Worm (Caenorhabditis elegans) whole organism, young adult: ENCODE data around the gene igcm-1.

ENCODE experiments used
- B0261.1 ChIP-seq: sonication (generic microtip); optimal IDR thresholded peaks from 2 replicates; lab custom pipeline; 2016; ENCODE audit warnings: mild to moderate bottlenecking, missing genetic modification characterization, moderate library complexity, missing compliant biosample characterization
- C06A6.2 ChIP-seq: fragments of 200-800 bp; sonication (Bioruptor generic); conservative IDR thresholded peaks from 2 replicates; pipeline ENCODE4 v1.3.6; 2022; ENCODE audit warnings: missing genetic modification characterization, missing compliant biosample characterization
- C17E4.6 ChIP-seq: fragments of 200-800 bp; sonication (Bioruptor generic); IDR thresholded peaks from 2 replicates; pipeline ENCODE4 v1.3.6; 2022; ENCODE audit warnings: missing genetic modification reagents, missing genetic modification characterization, missing compliant biosample characterization
- F23B12.7 ChIP-seq: sonication (generic microtip); optimal IDR thresholded peaks from 2 replicates; lab custom pipeline; 2017; ENCODE audit warnings: missing genetic modification characterization, mild to moderate bottlenecking, missing compliant biosample characterization, antibody characterized with exemption, moderate library complexity; ENCODE audit not compliant: insufficient read depth
- F37B4.10 ChIP-seq: fragments of 200-800 bp; sonication (Bioruptor generic); IDR thresholded peaks from 2 replicates; pipeline ENCODE4 v1.3.6; 2022; ENCODE audit warnings: missing genetic modification characterization, missing compliant biosample characterization
- F39B2.1 ChIP-seq: fragments of 200-800 bp; sonication (Bioruptor generic); IDR thresholded peaks from 2 replicates; pipeline ENCODE4 v1.3.6; 2022; ENCODE audit warnings: missing genetic modification reagents, missing genetic modification characterization, missing compliant biosample characterization
- F52B5.7 ChIP-seq: sonication (generic microtip); optimal IDR thresholded peaks from 2 replicates; lab custom pipeline; 2016; ENCODE audit warnings: mild to moderate bottlenecking, missing genetic modification characterization, missing compliant biosample characterization
- K12H6.12 ChIP-seq: fragments of 200-800 bp; sonication (Bioruptor generic); optimal IDR thresholded peaks from 2 replicates; lab custom pipeline; 2018; ENCODE audit warnings: mild to moderate bottlenecking, missing genetic modification characterization, missing compliant biosample characterization
- T07F8.4 ChIP-seq: sonication (generic microtip); optimal IDR thresholded peaks from 2 replicates; lab custom pipeline; 2016; ENCODE audit warnings: mild to moderate bottlenecking, missing genetic modification characterization, moderate library complexity, missing compliant biosample characterization
- T26A5.8 ChIP-seq: sonication (generic microtip); optimal IDR thresholded peaks from 2 replicates; lab custom pipeline; 2016; ENCODE audit warnings: missing genetic modification characterization, missing compliant biosample characterization
- Y79H2A.3 ChIP-seq: fragments of 200-800 bp; sonication (Bioruptor generic); conservative IDR thresholded peaks from 2 replicates; pipeline ENCODE4 v1.3.6; 2022; ENCODE audit warnings: missing genetic modification reagents, missing genetic modification characterization, missing compliant biosample characterization
- Y95B8A.8 ChIP-seq: fragments of 200-800 bp; sonication (Bioruptor generic); IDR thresholded peaks from 2 replicates; pipeline ENCODE4 v1.3.6; 2022; ENCODE audit warnings: missing genetic modification reagents, missing genetic modification characterization, missing compliant biosample characterization
- attf-3 ChIP-seq: fragments of 200-800 bp; sonication (Bioruptor generic); conservative IDR thresholded peaks from 2 replicates; pipeline ENCODE4 v1.3.6; 2022; ENCODE audit warnings: missing genetic modification reagents, missing genetic modification characterization, missing compliant biosample characterization
- ccch-3 ChIP-seq: fragments of 200-800 bp; sonication (Bioruptor generic); optimal IDR thresholded peaks from 2 replicates; lab custom pipeline; 2018; ENCODE audit warnings: mild to moderate bottlenecking, missing genetic modification characterization, missing compliant biosample characterization
- cebp-2 ChIP-seq: fragments of 200-800 bp; sonication (Bioruptor generic); IDR thresholded peaks from 2 replicates; pipeline ENCODE4 v1.3.6; 2022; ENCODE audit warnings: missing genetic modification characterization, missing compliant biosample characterization
- ceh-27 ChIP-seq: fragments of 200-800 bp; sonication (Bioruptor generic); optimal IDR thresholded peaks from 2 replicates; lab custom pipeline; 2018; ENCODE audit warnings: mild to moderate bottlenecking, missing genetic modification characterization, moderate library complexity, missing compliant biosample characterization
- ceh-91 ChIP-seq: fragments of 200-800 bp; sonication (Bioruptor generic); IDR thresholded peaks from 2 replicates; pipeline ENCODE4 v1.3.6; 2022; ENCODE audit warnings: missing genetic modification reagents, missing genetic modification characterization, missing compliant biosample characterization
- dpl-1 ChIP-seq: fragments of 150-350 bp; optimal IDR thresholded peaks from 2 replicates; lab custom pipeline; 2014; ENCODE audit warnings: missing biosample characterization, missing genetic modification reagents, missing genetic modification characterization
- egrh-3 ChIP-seq: fragments of 200-800 bp; sonication (Bioruptor generic); IDR thresholded peaks from 2 replicates; pipeline ENCODE4 v1.3.6; 2022; ENCODE audit warnings: missing genetic modification reagents, missing genetic modification characterization, missing compliant biosample characterization
- gei-17 ChIP-seq: fragments of 200-800 bp; sonication (Bioruptor generic); optimal IDR thresholded peaks from 2 replicates; lab custom pipeline; 2018; ENCODE audit warnings: mild to moderate bottlenecking, missing genetic modification characterization, missing compliant biosample characterization
- hrde-1 ChIP-seq: sonication (generic microtip); optimal IDR thresholded peaks from 2 replicates; lab custom pipeline; 2016; ENCODE audit warnings: missing genetic modification characterization, mild to moderate bottlenecking, missing compliant biosample characterization, moderate library complexity, missing genotype, missing genetic modification reagents, borderline replicate concordance
- let-607 ChIP-seq, 2 experiments: fragments of 200-800 bp in 1 of 2; sonication (Bioruptor generic) in 1 of 2; sonication (generic microtip) in 1 of 2; optimal IDR thresholded peaks; 2 replicates each; lab custom pipeline; 2016 to 2018; ENCODE audit warnings: mild to moderate bottlenecking in 2 of 2, missing compliant biosample characterization in 2 of 2, missing genetic modification characterization in 2 of 2, moderate library complexity in 2 of 2, missing genotype in 1 of 2
- lin-26 ChIP-seq: fragments of 200-800 bp; sonication (Bioruptor generic); IDR thresholded peaks from 2 replicates; pipeline ENCODE4 v1.3.6; 2022; ENCODE audit warnings: missing genetic modification reagents, missing genetic modification characterization, missing compliant biosample characterization
- lin-35 ChIP-seq, 3 experiments: fragments of 150-350 bp in 2 of 3; sonication (generic microtip) in 1 of 3; optimal IDR thresholded peaks; 2 replicates each; lab custom pipeline; 2014 to 2018; ENCODE audit warnings: missing biosample characterization in 3 of 3, missing genetic modification characterization in 3 of 3, missing genetic modification reagents in 3 of 3
- lin-54 ChIP-seq: fragments of 200-800 bp; sonication (Bioruptor generic); optimal IDR thresholded peaks from 2 replicates; lab custom pipeline; 2018; ENCODE audit warnings: mild to moderate bottlenecking, missing genetic modification characterization, missing compliant biosample characterization
- madf-3 ChIP-seq: fragments of 200-800 bp; sonication (Bioruptor generic); IDR thresholded peaks from 2 replicates; pipeline ENCODE4 v1.3.6; 2022; ENCODE audit warnings: missing genetic modification reagents, missing genetic modification characterization, missing compliant biosample characterization
- mel-28 ChIP-seq: sonication (generic microtip); optimal IDR thresholded peaks from 2 replicates; lab custom pipeline; 2016; ENCODE audit warnings: borderline replicate concordance, mild to moderate bottlenecking, missing genetic modification characterization, missing compliant biosample characterization
- mxl-1 ChIP-seq: sonication (generic microtip); optimal IDR thresholded peaks from 2 replicates; lab custom pipeline; 2016; ENCODE audit warnings: missing genetic modification characterization, missing compliant biosample characterization
- nfya-1 ChIP-seq: sonication (generic microtip); optimal IDR thresholded peaks from 2 replicates; lab custom pipeline; 2017; ENCODE audit warnings: antibody characterized with exemption, missing compliant biosample characterization, missing genetic modification characterization, borderline replicate concordance; ENCODE audit not compliant: insufficient read depth
- nfya-2 ChIP-seq: fragments of 200-800 bp; sonication (Bioruptor generic); IDR thresholded peaks from 2 replicates; pipeline ENCODE4 v1.3.6; 2022; ENCODE audit warnings: missing genetic modification reagents, missing genetic modification characterization, missing compliant biosample characterization
- pbrm-1 ChIP-seq: fragments of 200-800 bp; sonication (Bioruptor generic); IDR thresholded peaks from 2 replicates; pipeline ENCODE4 v1.3.6; 2022; ENCODE audit warnings: missing genetic modification reagents, missing genetic modification characterization, missing compliant biosample characterization
- pha-4 ChIP-seq: fragments of 150-350 bp; sonication (generic microtip); optimal IDR thresholded peaks from 2 replicates; lab custom pipeline; 2014; ENCODE audit warnings: missing biosample characterization, missing genetic modification reagents, missing genetic modification characterization
- rcor-1 ChIP-seq: fragments of 200-800 bp; sonication (Bioruptor generic); IDR thresholded peaks from 2 replicates; pipeline ENCODE4 v1.3.6; 2022; ENCODE audit warnings: missing genetic modification reagents, missing genetic modification characterization, missing compliant biosample characterization
- repo-1 ChIP-seq: sonication (generic microtip); optimal IDR thresholded peaks from 2 replicates; lab custom pipeline; 2017; ENCODE audit warnings: mild to moderate bottlenecking, missing genetic modification characterization, missing compliant biosample characterization
- rpc-1 ChIP-seq, 2 experiments: fragments of 150-350 bp in 1 of 2; sonication (generic microtip) in 1 of 2; optimal IDR thresholded peaks; 2 replicates each; lab custom pipeline; 2014 to 2018; ENCODE audit warnings: missing biosample characterization in 1 of 2, missing genetic modification characterization in 1 of 2, missing genetic modification reagents in 1 of 2, missing genotype in 1 of 2
- sdz-38 ChIP-seq: sonication (generic microtip); optimal IDR thresholded peaks from 2 replicates; lab custom pipeline; 2016; ENCODE audit warnings: missing genotype, missing genetic modification characterization, missing compliant biosample characterization
- snpc-1.3 ChIP-seq: sonication (generic microtip); optimal IDR thresholded peaks from 2 replicates; lab custom pipeline; 2017; ENCODE audit warnings: missing genetic modification characterization, mild to moderate bottlenecking, missing compliant biosample characterization, antibody characterized with exemption, moderate library complexity, missing genotype, missing genetic modification reagents; ENCODE audit not compliant: insufficient read depth
- snpc-3.4 ChIP-seq: sonication (generic microtip); optimal IDR thresholded peaks from 2 replicates; lab custom pipeline; 2017; ENCODE audit warnings: missing genetic modification characterization, mild to moderate bottlenecking, missing compliant biosample characterization, antibody characterized with exemption, moderate library complexity, missing genotype, missing genetic modification reagents
- snpc-4 ChIP-seq, 5 experiments: fragments of 150-350 bp in 1 of 5; sonication (generic microtip) in 4 of 5; optimal IDR thresholded peaks; 2 replicates each; lab custom pipeline; 2014 to 2018; ENCODE audit warnings: missing genetic modification characterization in 5 of 5, missing biosample characterization in 3 of 5, antibody characterized with exemption in 2 of 5, mild to moderate bottlenecking in 2 of 5, missing compliant biosample characterization in 2 of 5, missing genotype in 2 of 5, moderate library complexity in 2 of 5, missing genetic modification reagents in 1 of 5
- somi-1 ChIP-seq: fragments of 200-800 bp; sonication (Bioruptor generic); optimal IDR thresholded peaks from 2 replicates; lab custom pipeline; 2018; ENCODE audit warnings: mild to moderate bottlenecking, missing genetic modification characterization, missing compliant biosample characterization
- unc-62 ChIP-seq: fragments of 150-350 bp; optimal IDR thresholded peaks from 2 replicates; lab custom pipeline; 2014; ENCODE audit warnings: missing biosample characterization, missing genetic modification reagents, missing genetic modification characterization
- zfh-2 ChIP-seq: fragments of 200-800 bp; sonication (Bioruptor generic); conservative IDR thresholded peaks from 2 replicates; pipeline ENCODE4 v1.3.6; 2022; ENCODE audit warnings: missing genetic modification reagents, missing genetic modification characterization, missing compliant biosample characterization
- ztf-25 ChIP-seq: fragments of 200-800 bp; sonication (Bioruptor generic); IDR thresholded peaks from 2 replicates; pipeline ENCODE4 v1.3.6; 2022; ENCODE audit warnings: missing genetic modification reagents, missing genetic modification characterization, missing compliant biosample characterization

igcm-1 gene

ce11 chrX:845443-845842 lies 5.9 kb downstream of the igcm-1 start:
- TF ChIP-seq nfya-1 (no peak), ceh-91 (GFP tag; lab: Robert Waterston, UW) (no peak), gei-17 (GFP tag; lab: Kevin White, UChicago) (no peak), snpc-3.4 (tag; lab: Kevin White, UChicago) (no peak), somi-1 (GFP tag; lab: Kevin White, UChicago) (no peak), snpc-4 (GFP tag; optimal IDR thresholded peaks at IDR 0.05; lab: Kevin White, UChicago) (no peak), snpc-4 (tag; optimal IDR thresholded peaks at IDR 0.05; lab: Kevin White, UChicago) (no peak)

- TF ChIP-seq repo-1 (tag; lab: Kevin White, UChicago) (no peak), rcor-1 (GFP tag; lab: Robert Waterston, UW) (peak; percentile 16; the same call in 1 of the 2 replicates), nfya-2 (GFP tag; lab: Robert Waterston, UW) (no peak), zfh-2 (GFP tag; lab: Robert Waterston, UW) (peak; percentile 94), egrh-3 (GFP tag; lab: Robert Waterston, UW) (peak; percentile 14; the same call in 1 of the 2 replicates), madf-3 (GFP tag; lab: Robert Waterston, UW) (0 out of 2 replicates have a peak, but pooled peaks have one; percentile 42)
These were observed 6.7 kb downstream of the igcm-1 start for ce11 chrX:844649-845048.

ce11 chrX:841393-841792 lies 9.9 kb downstream of the igcm-1 start, which contains the start of gene F39H12.3:
Gene F39H12.3, minus strand, starts transcription at chrX:841493.
- TF ChIP-seq egrh-3 (GFP tag; lab: Robert Waterston, UW) (no peak), F39B2.1 (GFP tag; lab: Robert Waterston, UW) (no peak), B0261.1 (no peak), pbrm-1 (no peak), T07F8.4 (no peak), Y79H2A.3 (GFP tag; lab: Robert Waterston, UW) (no peak), zfh-2 (GFP tag; lab: Robert Waterston, UW) (no peak), lin-26 (GFP tag; lab: Robert Waterston, UW) (no peak), snpc-1.3 (tag; lab: Kevin White, UChicago) (no peak), hrde-1 (tag; lab: Kevin White, UChicago) (no peak), let-607 (tag; optimal IDR thresholded peaks at IDR 0.05; lab: Kevin White, UChicago) (no peak), lin-54 (GFP tag; lab: Kevin White, UChicago) (no peak), Y95B8A.8 (GFP tag; lab: Robert Waterston, UW) (no peak), F37B4.10 (no peak), pha-4 (tag; lab: Kevin White, UChicago) (no peak), rpc-1 (optimal IDR thresholded peaks at IDR 0.05; lab: Kevin White, UChicago) (no peak), rpc-1 (tag; optimal IDR thresholded peaks at IDR 0.05; lab: Kevin White, UChicago) (no peak), gei-17 (GFP tag; lab: Kevin White, UChicago) (no peak), F23B12.7 (no peak), attf-3 (no peak), unc-62 (GFP tag; lab: Kevin White, UChicago) (no peak)

- no peak for TF ChIP-seq mel-28 (tag; lab: Kevin White, UChicago)
- no peak for TF ChIP-seq dpl-1
- no peak for TF ChIP-seq C17E4.6
- no peak for TF ChIP-seq lin-35 (GFP tag; optimal IDR thresholded peaks at IDR 0.05; lab: Kevin White, UChicago)
- no peak for TF ChIP-seq ceh-27
- TF ChIP-seq unc-62 (GFP tag; lab: Kevin White, UChicago): no peak
- TF ChIP-seq sdz-38: no peak
- TF ChIP-seq K12H6.12 (tag; lab: Kevin White, UChicago): no peak
- no peak for TF ChIP-seq mxl-1
- no peak for TF ChIP-seq F52B5.7 (tag; lab: Kevin White, UChicago)
- no peak for TF ChIP-seq T26A5.8 (tag; lab: Kevin White, UChicago)
- no peak for TF ChIP-seq ztf-25
- TF ChIP-seq cebp-2 (GFP tag; lab: Robert Waterston, UW): no peak
- TF ChIP-seq pha-4 (tag; lab: Kevin White, UChicago): no peak
- TF ChIP-seq C06A6.2: no peak
- TF ChIP-seq pbrm-1: no peak
- TF ChIP-seq ccch-3 (GFP tag; lab: Kevin White, UChicago): no peak
These were observed 16.8 kb downstream of the igcm-1 start, which contains the start of gene F39H12.1 for ce11 chrX:834478-834877. Gene F39H12.1, plus strand, starts transcription at chrX:834778.
